Worm (Caenorhabditis elegans): ENCODE measurements around the gene Y43F8B.19.
A peak's percentile ranks its signal among the peaks of the same experiment; 100 is the strongest.

The Y43F8B.19 gene

ce11 chrV:19519511-19519934, 7.4 kb upstream of the Y43F8B.19 start (continued):
- no peak for TF ChIP-seq let-526 (GFP tag; IDR thresholded peaks at IDR 0.05)
- TF ChIP-seq attf-3 (GFP tag; conservative IDR thresholded peaks at IDR 0.05), result no peak
- peak; percentile 69; the same call in 1 of the 2 replicates for TF ChIP-seq lin-26 (GFP tag; IDR thresholded peaks at IDR 0.05)
- peak; percentile 33 for TF ChIP-seq lin-54 (GFP tag; optimal IDR thresholded peaks at IDR 0.05)
- TF ChIP-seq Y56A3A.18 (GFP tag; IDR thresholded peaks at IDR 0.05), result 0 out of 2 replicates have a peak, but pooled peaks have one; percentile 27
- TF ChIP-seq zfh-2 (GFP tag; conservative IDR thresholded peaks at IDR 0.05), result no peak

DNA sequence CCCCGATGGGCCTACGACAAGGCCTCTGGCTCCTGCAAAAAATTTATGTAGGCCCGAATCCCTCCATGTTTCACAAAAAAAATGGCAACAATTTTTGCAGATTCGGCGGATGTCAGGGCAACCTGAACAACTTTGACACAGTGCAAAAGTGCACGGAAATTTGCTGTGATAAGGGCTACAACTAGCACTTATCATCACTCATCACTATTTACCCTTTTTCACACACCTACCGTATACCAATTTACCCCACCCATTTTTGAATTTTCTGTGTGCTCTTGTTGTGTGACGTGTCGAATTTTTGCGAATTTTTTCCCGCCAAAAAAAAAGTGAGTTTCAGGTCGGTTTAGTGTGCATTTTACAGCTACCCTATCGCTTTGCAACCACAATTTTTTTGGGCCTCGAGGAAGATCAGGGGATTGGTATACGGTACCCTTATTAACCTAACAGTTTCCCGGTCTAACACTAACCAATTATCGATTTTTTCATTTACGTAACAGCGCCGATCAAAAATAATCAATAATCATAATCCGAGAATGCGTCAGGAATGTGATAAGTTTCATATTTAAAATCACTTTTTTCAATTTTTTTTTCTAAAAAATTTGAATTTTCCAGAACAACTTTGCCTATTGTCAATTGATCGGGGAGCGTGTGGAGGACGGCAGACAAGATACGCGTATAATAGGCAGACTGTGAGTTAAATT, 6.5 kb upstream of the Y43F8B.19 start:
- peak; percentile 28 for TF ChIP-seq nhr-80 (tag; optimal IDR thresholded peaks at IDR 0.05)
- TF ChIP-seq atf-7 (tag; optimal IDR thresholded peaks at IDR 0.05), result no peak
- no peak for TF ChIP-seq lin-40 (tag; optimal IDR thresholded peaks at IDR 0.05)

DNA sequence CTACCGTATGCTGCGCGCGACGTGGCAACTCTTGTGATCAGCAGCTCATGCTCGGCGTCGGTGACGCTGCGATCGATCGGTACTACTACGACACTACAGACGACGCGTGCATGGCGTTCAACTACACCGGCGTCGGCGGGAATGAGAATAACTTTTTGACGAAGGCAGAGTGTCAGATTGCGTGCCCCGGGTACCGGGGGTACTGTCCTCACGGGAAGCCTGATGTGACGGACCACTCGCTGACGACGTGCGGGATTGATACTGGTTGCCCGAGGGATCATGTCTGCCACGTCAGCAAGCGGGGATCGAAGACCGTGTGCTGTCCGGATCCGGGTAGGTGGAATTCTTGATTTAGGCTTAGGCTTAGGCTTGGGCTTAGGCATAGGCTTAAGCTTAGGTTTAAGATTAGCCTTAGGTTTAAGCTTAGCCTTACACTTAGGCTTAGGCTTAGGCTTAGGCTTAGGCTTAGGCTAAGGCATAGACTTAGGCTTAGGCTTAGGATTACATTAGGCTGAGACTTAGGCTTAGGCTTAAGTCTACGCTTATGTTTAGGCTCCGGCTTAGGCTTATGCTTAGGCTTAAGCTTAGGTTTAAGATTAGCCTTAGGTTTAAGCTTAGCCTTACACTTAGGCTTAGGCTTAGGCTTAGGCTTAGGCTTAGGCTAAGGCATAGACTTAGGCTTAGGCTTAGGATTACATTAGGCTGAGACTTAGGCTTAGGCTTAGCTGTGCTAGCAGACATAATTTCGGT, 5.7 kb upstream of the Y43F8B.19 start:
- TF ChIP-seq zfh-2 (GFP tag; conservative IDR thresholded peaks at IDR 0.05) (peak; percentile 56; the same call in 1 of the 2 replicates), dox-1 (GFP tag; IDR thresholded peaks at IDR 0.05) (0 out of 2 replicates have a peak, but pooled peaks have one; percentile 19)

- TF ChIP-seq B0336.3 (GFP tag; IDR thresholded peaks at IDR 0.05) (no peak), efl-1 (GFP tag; optimal IDR thresholded peaks at IDR 0.05) (no peak), B0035.1 (tag; optimal IDR thresholded peaks at IDR 0.05) (no peak), nhr-120 (GFP tag; IDR thresholded peaks at IDR 0.05) (no peak), attf-6 (GFP tag; IDR thresholded peaks at IDR 0.05) (no peak), cebp-2 (GFP tag; IDR thresholded peaks at IDR 0.05) (no peak), somi-1 (GFP tag; optimal IDR thresholded peaks at IDR 0.05) (no peak), lag-1 (GFP tag; IDR thresholded peaks at IDR 0.05) (no peak), Y79H2A.3 (GFP tag; conservative IDR thresholded peaks at IDR 0.05) (no peak), gei-17 (GFP tag; optimal IDR thresholded peaks at IDR 0.05) (no peak), athp-1 (tag; optimal IDR thresholded peaks at IDR 0.05) (no peak), tlf-1 (GFP tag; optimal IDR thresholded peaks at IDR 0.05) (no peak), attf-5 (GFP tag; optimal IDR thresholded peaks at IDR 0.05) (no peak)
Measured at ce11 chrV:19513552-19513951, 1.4 kb upstream of the Y43F8B.19 start, which contains the start of gene phy-4. Gene phy-4, minus strand, starts transcription at chrV:19513652.

- TF ChIP-seq zfh-2 (GFP tag; conservative IDR thresholded peaks at IDR 0.05) (peak; percentile 72; the same call in 1 of the 2 replicates), ceh-100 (GFP tag; IDR thresholded peaks at IDR 0.05) (no peak)
Measured at ce11 chrV:19510925-19511324, 1.2 kb downstream of the Y43F8B.19 start.

DNA sequence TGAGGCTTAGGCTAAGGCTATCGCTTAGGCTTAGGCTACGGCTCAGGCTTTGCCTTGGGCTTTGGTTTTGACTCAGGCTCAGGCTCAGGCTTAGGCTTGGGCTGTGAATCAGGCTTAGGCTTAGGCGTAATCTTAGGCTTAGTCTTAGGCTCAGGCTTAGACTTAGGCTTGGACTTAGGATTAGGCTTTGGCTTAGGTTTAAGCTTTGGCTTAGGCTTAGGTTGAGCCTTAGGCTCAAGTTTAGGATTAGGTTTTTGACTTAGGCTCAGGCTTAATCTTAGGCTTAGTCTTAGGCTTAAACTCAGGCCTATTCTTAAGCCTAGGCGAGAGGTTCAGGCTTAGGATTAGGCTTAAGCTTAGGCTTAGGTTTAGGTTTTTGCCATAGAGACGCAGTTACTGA, 1.8 kb downstream of the Y43F8B.19 start:
- TF ChIP-seq F55B11.4 (tag; optimal IDR thresholded peaks at IDR 0.05; ENCODE audit: borderline replicate concordance, insufficient read depth) (no peak), madf-3 (GFP tag; IDR thresholded peaks at IDR 0.05) (no peak), aptf-2 (GFP tag; conservative IDR thresholded peaks at IDR 0.05) (no peak), F49E8.2 (tag; optimal IDR thresholded peaks at IDR 0.05; ENCODE audit: insufficient read depth) (no peak), tbp1 (GFP tag; optimal IDR thresholded peaks at IDR 0.05) (no peak), tbx-9 (tag; optimal IDR thresholded peaks at IDR 0.05; ENCODE audit: borderline replicate concordance) (no peak), madf-8 (GFP tag; conservative IDR thresholded peaks at IDR 0.05) (no peak), ztf-25 (GFP tag; IDR thresholded peaks at IDR 0.05) (no peak), B0261.1 (tag; optimal IDR thresholded peaks at IDR 0.05) (no peak), ztf-28 (GFP tag; IDR thresholded peaks at IDR 0.05) (no peak), dpl-1 (GFP tag; optimal IDR thresholded peaks at IDR 0.05) (no peak), lin-35 (GFP tag; optimal IDR thresholded peaks at IDR 0.05) (no peak), attf-3 (GFP tag; conservative IDR thresholded peaks at IDR 0.05) (no peak), rpc-1 (optimal IDR thresholded peaks at IDR 0.05) (no peak), rpc-1 (tag; optimal IDR thresholded peaks at IDR 0.05) (no peak), ceh-79 (tag; optimal IDR thresholded peaks at IDR 0.05) (no peak), ceh-58 (GFP tag; IDR thresholded peaks at IDR 0.05) (no peak)

Measured in whole organism, young adult.